Fruit fly (Drosophila melanogaster) whole organism, embryonic: ENCODE results near the gene CG17327.

Experiments used
- BEAF-32 ChIP-seq: fragments of 200-800 bp; sonication (Bioruptor generic); optimal IDR thresholded peaks from 3 replicates; lab custom pipeline; 2017; ENCODE audit warnings: missing biosample characterization, missing genetic modification characterization, mild to moderate bottlenecking, moderate library complexity, missing genetic modification reagents
- Blimp-1 ChIP-seq: fragments of 200-800 bp; sonication (Bioruptor generic); optimal IDR thresholded peaks from 3 replicates; lab custom pipeline; 2018; ENCODE audit warnings: missing biosample characterization, missing genetic modification characterization, mild to moderate bottlenecking, moderate library complexity, missing genetic modification reagents
- BtbVII ChIP-seq: fragments of 200-800 bp; sonication (Bioruptor generic); optimal IDR thresholded peaks from 3 replicates; lab custom pipeline; 2017; ENCODE audit warnings: missing biosample characterization, mild to moderate bottlenecking, missing genetic modification characterization
- CG10979 ChIP-seq: fragments of 200-800 bp; sonication (Bioruptor generic); optimal IDR thresholded peaks from 2 replicates; lab custom pipeline; 2018; ENCODE audit warnings: missing biosample characterization, mild to moderate bottlenecking, missing genetic modification characterization, moderate library complexity
- CG11247 ChIP-seq: fragments of 200-800 bp; sonication (Bioruptor generic); IDR thresholded peaks from 2 replicates; pipeline ENCODE4 v1.3.6; 2022; ENCODE audit warnings: missing biosample characterization, missing genetic modification characterization
- CG11696 ChIP-seq: fragments of 200-800 bp; sonication (Bioruptor generic); IDR thresholded peaks from 2 replicates; pipeline ENCODE4 v1.3.6; 2022; ENCODE audit warnings: missing biosample characterization, missing genetic modification characterization
- CG12071 ChIP-seq: fragments of 200-800 bp; sonication (Bioruptor generic); optimal IDR thresholded peaks from 3 replicates; lab custom pipeline; 2018; ENCODE audit warnings: missing biosample characterization, mild to moderate bottlenecking, missing genetic modification characterization
- CG14441 ChIP-seq: fragments of 200-800 bp; sonication (Bioruptor generic); IDR thresholded peaks from 2 replicates; pipeline ENCODE4 v1.3.6; 2022; ENCODE audit warnings: missing biosample characterization, missing genetic modification characterization
- CG14710 ChIP-seq: fragments of 200-800 bp; sonication (Bioruptor generic); optimal IDR thresholded peaks from 3 replicates; lab custom pipeline; 2019; ENCODE audit warnings: missing biosample characterization, mild to moderate bottlenecking, missing genetic modification characterization, moderate library complexity
- CG15479 ChIP-seq: fragments of 200-800 bp; sonication (Bioruptor generic); optimal IDR thresholded peaks from 3 replicates; lab custom pipeline; 2019; ENCODE audit warnings: missing biosample characterization, mild to moderate bottlenecking, missing genetic modification characterization, moderate library complexity
- CG1603 ChIP-seq: fragments of 200-800 bp; sonication (Bioruptor generic); optimal IDR thresholded peaks from 2 replicates; lab custom pipeline; 2019; ENCODE audit warnings: missing biosample characterization, mild to moderate bottlenecking, missing genetic modification characterization, moderate library complexity
- CG17186 ChIP-seq: fragments of 200-800 bp; sonication (Bioruptor generic); optimal IDR thresholded peaks from 3 replicates; lab custom pipeline; 2017; ENCODE audit warnings: missing biosample characterization, missing genetic modification reagents, missing genetic modification characterization
- CG17568 ChIP-seq: fragments of 200-800 bp; sonication (Bioruptor generic); optimal IDR thresholded peaks from 2 replicates; lab custom pipeline; 2018; ENCODE audit warnings: missing biosample characterization, mild to moderate bottlenecking, missing genetic modification characterization, moderate library complexity
- CG17829 ChIP-seq: fragments of 200-800 bp; optimal IDR thresholded peaks from 2 replicates; lab custom pipeline; 2019; ENCODE audit warnings: missing biosample characterization, mild to moderate bottlenecking, missing genetic modification characterization, moderate library complexity
- CG18764 ChIP-seq: fragments of 200-800 bp; sonication (Bioruptor generic); optimal IDR thresholded peaks from 3 replicates; lab custom pipeline; 2016; ENCODE audit warnings: missing biosample characterization, missing genetic modification characterization
- CG2678 ChIP-seq: fragments of 200-800 bp; sonication (Bioruptor generic); optimal IDR thresholded peaks from 3 replicates; lab custom pipeline; 2019; ENCODE audit warnings: missing biosample characterization, mild to moderate bottlenecking, missing genetic modification characterization, moderate library complexity
- CG3163 ChIP-seq: fragments of 200-800 bp; sonication (Bioruptor generic); optimal IDR thresholded peaks from 3 replicates; lab custom pipeline; 2016; ENCODE audit warnings: missing biosample characterization, missing genetic modification characterization
- CG3407 ChIP-seq: fragments of 200-800 bp; sonication (Bioruptor generic); optimal IDR thresholded peaks from 2 replicates; lab custom pipeline; 2018; ENCODE audit warnings: missing biosample characterization, mild to moderate bottlenecking, missing genetic modification characterization
- CG34376 ChIP-seq: fragments of 200-800 bp; sonication (Bioruptor generic); optimal IDR thresholded peaks from 2 replicates; lab custom pipeline; 2018; ENCODE audit warnings: missing biosample characterization, mild to moderate bottlenecking, missing genetic modification characterization
- CG3838 ChIP-seq: fragments of 200-800 bp; sonication (Bioruptor generic); optimal IDR thresholded peaks from 3 replicates; lab custom pipeline; 2016; ENCODE audit warnings: missing biosample characterization, missing genetic modification characterization
- CG8359 ChIP-seq: fragments of 200-800 bp; sonication (Bioruptor generic); optimal IDR thresholded peaks from 2 replicates; lab custom pipeline; 2017; ENCODE audit warnings: missing biosample characterization, mild to moderate bottlenecking, missing genetic modification characterization, borderline replicate concordance
- CG8478 ChIP-seq: fragments of >200 bp; optimal IDR thresholded peaks from 2 replicates; lab custom pipeline; 2018
- CG9727 ChIP-seq: fragments of 200-800 bp; sonication (Bioruptor generic); optimal IDR thresholded peaks from 3 replicates; lab custom pipeline; 2017; ENCODE audit warnings: missing biosample characterization, mild to moderate bottlenecking, missing genetic modification characterization
- CG9932 ChIP-seq: fragments of 200-800 bp; sonication (Bioruptor generic); IDR thresholded peaks from 2 replicates; pipeline ENCODE4 v1.3.6; 2022; ENCODE audit warnings: missing biosample characterization, missing genetic modification characterization
- Doc2 ChIP-seq: fragments of 200-800 bp; sonication (Bioruptor generic); IDR thresholded peaks from 2 replicates; pipeline ENCODE4 v1.3.6; 2022; ENCODE audit warnings: missing biosample characterization, missing genetic modification characterization
- Gug ChIP-seq: fragments of 200-800 bp; sonication (Bioruptor generic); IDR thresholded peaks from 4 replicates; pipeline ENCODE4 v1.3.6; 2022; ENCODE audit warnings: missing biosample characterization, missing genetic modification characterization
- H15 ChIP-seq: fragments of 200-800 bp; sonication (Bioruptor generic); IDR thresholded peaks from 3 replicates; pipeline ENCODE4 v1.3.6; 2022; ENCODE audit warnings: missing biosample characterization, missing genetic modification characterization
- HLHmδ ChIP-seq: fragments of 200-800 bp; sonication (Bioruptor generic); optimal IDR thresholded peaks from 2 replicates; lab custom pipeline; 2018; ENCODE audit warnings: missing biosample characterization, mild to moderate bottlenecking, missing genetic modification characterization, moderate library complexity
- Med ChIP-seq: fragments of 200-800 bp; sonication (Bioruptor generic); peaks from one replicate; lab custom pipeline; 2016; ENCODE audit warnings: missing biosample characterization, missing genetic modification characterization, mild to moderate bottlenecking, inconsistent platforms, moderate library complexity
- Nf-YB ChIP-seq: fragments of 200-800 bp; sonication (Bioruptor generic); optimal IDR thresholded peaks from 3 replicates; lab custom pipeline; 2019; ENCODE audit warnings: missing biosample characterization, mild to moderate bottlenecking, missing genetic modification characterization, moderate library complexity
- Poxn ChIP-seq: fragments of 200-800 bp; sonication (Bioruptor generic); IDR thresholded peaks from 2 replicates; pipeline ENCODE4 v1.3.6; 2022; ENCODE audit warnings: missing biosample characterization, missing genetic modification characterization
- Side ChIP-seq: fragments of 200-800 bp; sonication (Bioruptor generic); optimal IDR thresholded peaks from 2 replicates; lab custom pipeline; 2016; ENCODE audit warnings: missing biosample characterization, missing genetic modification characterization
- Stat92E ChIP-seq, 3 experiments: fragments of >200 bp in 2 of 3; fragments of 200-800 bp in 1 of 3; sonication (Bioruptor generic) in 1 of 3; optimal IDR thresholded peaks; 2 replicates each; lab custom pipeline; 2017 to 2019; ENCODE audit warnings: missing biosample characterization in 3 of 3, missing genetic modification characterization in 3 of 3, mild to moderate bottlenecking in 1 of 3, moderate library complexity in 1 of 3
- Trl ChIP-seq, 3 experiments: fragments of >200 bp in 2 of 3; fragments of 200-800 bp in 1 of 3; sonication (Bioruptor generic) in 1 of 3; optimal IDR thresholded peaks; 2 replicates in 1 of 3; 3 replicates in 2 of 3; lab custom pipeline; 2016 to 2017; ENCODE audit warnings: missing biosample characterization in 1 of 3, missing genetic modification characterization in 1 of 3
- Usf ChIP-seq: fragments of 200-800 bp; sonication (Bioruptor generic); optimal IDR thresholded peaks from 2 replicates; lab custom pipeline; 2017; ENCODE audit warnings: missing genotype, missing biosample characterization, missing genetic modification characterization
- ab ChIP-seq: fragments of 200-800 bp; sonication (Bioruptor generic); optimal IDR thresholded peaks from 2 replicates; lab custom pipeline; 2016; ENCODE audit warnings: missing biosample characterization, missing genetic modification characterization
- chif ChIP-seq, 2 experiments: fragments of 200-800 bp; sonication (Bioruptor generic); optimal IDR thresholded peaks; 3 replicates each; lab custom pipeline; 2016; ENCODE audit warnings: missing biosample characterization in 2 of 2, missing genetic modification characterization in 2 of 2
- crp ChIP-seq, 2 experiments: fragments of 200-800 bp; sonication (Bioruptor generic); optimal IDR thresholded peaks; 2 replicates in 1 of 2; 3 replicates in 1 of 2; lab custom pipeline; 2017; ENCODE audit warnings: missing biosample characterization in 2 of 2, missing genetic modification characterization in 2 of 2, mild to moderate bottlenecking in 1 of 2, moderate library complexity in 1 of 2
- dati ChIP-seq: fragments of 200-800 bp; sonication (Bioruptor generic); IDR thresholded peaks from 2 replicates; pipeline ENCODE4 v1.3.6; 2022; ENCODE audit warnings: missing biosample characterization, missing genetic modification characterization
- dmrt99B ChIP-seq: fragments of 200-800 bp; sonication (Bioruptor generic); optimal IDR thresholded peaks from 2 replicates; lab custom pipeline; 2018; ENCODE audit warnings: missing biosample characterization, mild to moderate bottlenecking, missing genetic modification characterization, moderate library complexity
- emc ChIP-seq: fragments of 200-800 bp; sonication (Bioruptor generic); optimal IDR thresholded peaks from 2 replicates; lab custom pipeline; 2016; ENCODE audit warnings: missing biosample characterization, missing genetic modification characterization
- gcm2 ChIP-seq: fragments of 200-800 bp; sonication (Bioruptor generic); optimal IDR thresholded peaks from 2 replicates; lab custom pipeline; 2016; ENCODE audit warnings: missing biosample characterization, missing genetic modification characterization
- grau ChIP-seq: fragments of 200-800 bp; optimal IDR thresholded peaks from 3 replicates; lab custom pipeline; 2019; ENCODE audit warnings: missing biosample characterization, mild to moderate bottlenecking, missing genetic modification characterization, moderate library complexity
- pfk ChIP-seq: fragments of 200-800 bp; sonication (Bioruptor generic); optimal IDR thresholded peaks from 2 replicates; lab custom pipeline; 2018; ENCODE audit warnings: missing biosample characterization, mild to moderate bottlenecking, missing genetic modification characterization, moderate library complexity
- ro ChIP-seq: fragments of 200-800 bp; sonication (Bioruptor generic); IDR thresholded peaks from 2 replicates; pipeline ENCODE4 v1.3.6; 2022; ENCODE audit warnings: missing biosample characterization, missing genetic modification characterization
- ssp ChIP-seq: fragments of 200-800 bp; sonication (Bioruptor generic); IDR thresholded peaks from 2 replicates; pipeline ENCODE4 v1.3.6; 2022; ENCODE audit warnings: missing biosample characterization, missing genetic modification characterization
- stc ChIP-seq: fragments of 200-800 bp; sonication (Bioruptor generic); IDR thresholded peaks from 2 replicates; pipeline ENCODE4 v1.3.6; 2022; ENCODE audit warnings: missing biosample characterization, missing genetic modification characterization
- ttk ChIP-seq: fragments of 200-800 bp; sonication (Bioruptor generic); IDR thresholded peaks from 2 replicates; pipeline ENCODE4 v2.1.2; 2022; ENCODE audit warnings: missing biosample characterization, missing genetic modification characterization
- zfh1 ChIP-seq: fragments of 200-800 bp; sonication (Bioruptor generic); IDR thresholded peaks from 3 replicates; pipeline ENCODE4 v1.3.6; 2022; ENCODE audit warnings: missing biosample characterization, missing genetic modification characterization

CG17327 gene

DNA sequence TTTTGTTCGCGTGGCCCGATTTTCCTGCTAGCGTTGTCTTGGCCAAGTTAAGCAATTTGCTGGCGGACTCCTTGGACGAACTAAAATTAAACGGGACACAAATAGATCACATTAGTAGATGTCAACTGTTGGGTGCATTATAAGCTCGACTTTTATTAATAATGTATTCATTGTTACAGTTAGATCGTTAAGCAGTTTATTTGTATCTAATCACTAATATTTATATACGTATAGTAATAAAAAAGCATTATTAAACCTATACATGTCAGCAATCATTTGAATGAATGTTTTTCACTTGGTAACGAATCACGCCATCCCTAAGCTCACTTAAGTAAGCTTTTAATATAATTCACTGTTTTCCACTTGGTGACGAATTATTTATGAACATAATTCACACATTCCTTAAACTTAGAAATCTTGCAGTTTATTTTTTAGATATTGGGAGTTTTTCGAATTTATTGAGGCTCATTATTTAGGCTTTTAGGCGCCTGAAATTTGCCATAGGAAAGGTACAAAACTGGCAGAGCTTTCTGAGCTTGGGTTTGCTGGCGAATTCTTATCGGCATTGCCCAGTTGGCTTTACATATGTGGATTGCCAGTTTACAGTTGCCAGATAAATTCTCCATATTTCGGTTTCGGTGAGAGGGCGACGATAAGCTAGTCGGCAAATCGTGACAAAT, 20.0 kb downstream of the CG17327 start, which contains the start of the genes CG7381 and CG7091:
CG7381 (minus strand) TSS at position 101 of the 680 bp plus-strand sequence.
CG7091 (plus strand) TSS at position 630 of the 680 bp plus-strand sequence.
- TF ChIP-seq CG12071: no peak
- TF ChIP-seq ab (GFP tag; lab: Kevin White, UChicago): no peak
- no peak for TF ChIP-seq grau (tag; lab: Kevin White, UChicago)
- no peak for TF ChIP-seq Doc2 (GFP tag; lab: Robert Waterston, UW)
- TF ChIP-seq zfh1 (GFP tag; lab: Robert Waterston, UW): no peak
- TF ChIP-seq CG9932: no peak
- no peak for TF ChIP-seq CG15479 (GFP tag; lab: Kevin White, UChicago)
- TF ChIP-seq emc: no peak
- TF ChIP-seq CG17186 (GFP tag; lab: Kevin White, UChicago): no peak
- TF ChIP-seq CG14441 (GFP tag; lab: Robert Waterston, UW): no peak
- no peak for TF ChIP-seq CG11696
- no peak for TF ChIP-seq CG17829 (tag; lab: Kevin White, UChicago)
- TF ChIP-seq ssp: no peak
- TF ChIP-seq CG18764 (GFP tag; lab: Kevin White, UChicago): no peak
- no peak for TF ChIP-seq Side (GFP tag; lab: Kevin White, UChicago)
- no peak for TF ChIP-seq CG3407 (GFP tag; lab: Kevin White, UChicago)
- no peak for TF ChIP-seq gcm2 (GFP tag; lab: Kevin White, UChicago)

DNA sequence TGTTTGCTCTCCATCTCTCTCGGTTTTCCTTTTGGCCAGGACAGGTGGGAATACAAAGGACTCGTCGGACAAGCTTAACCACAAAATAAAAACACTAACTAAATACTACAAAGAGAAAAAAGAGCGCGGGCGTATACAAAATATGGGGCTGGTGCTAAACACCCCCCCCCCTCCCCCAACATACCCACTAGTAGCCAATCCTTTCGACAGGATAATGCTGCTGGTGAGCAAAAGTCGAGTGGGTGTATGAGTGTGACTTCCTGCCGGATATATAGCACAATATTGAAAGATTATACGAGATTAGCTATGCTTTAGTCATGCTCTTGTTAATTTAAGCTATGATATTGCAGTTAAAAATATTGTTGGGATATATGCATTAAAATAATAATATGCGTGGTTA, 22.3 kb downstream of the CG17327 start:
- TF ChIP-seq H15 (GFP tag; lab: Robert Waterston, UW) (no peak), CG17568 (GFP tag; lab: Kevin White, UChicago) (no peak), dati (GFP tag; lab: Robert Waterston, UW) (no peak), Gug (GFP tag; lab: Robert Waterston, UW) (no peak), Stat92E (GFP tag; optimal IDR thresholded peaks at IDR 0.05; lab: Kevin White, UChicago) (no peak), stc (no peak), CG3163 (GFP tag; lab: Kevin White, UChicago) (no peak), BEAF-32 (GFP tag; lab: Kevin White, UChicago) (no peak), CG1603 (no peak), CG3838 (no peak), ttk (no peak), CG9932 (no peak), dmrt99B (tag; lab: Kevin White, UChicago) (no peak), ro (GFP tag; lab: Robert Waterston, UW) (no peak), HLHmδ (GFP tag; lab: Kevin White, UChicago) (no peak), pfk (no peak), Nf-YB (GFP tag; lab: Kevin White, UChicago) (no peak), CG11247 (GFP tag; lab: Robert Waterston, UW) (no peak), CG34376 (GFP tag; lab: Kevin White, UChicago) (no peak)

DNA sequence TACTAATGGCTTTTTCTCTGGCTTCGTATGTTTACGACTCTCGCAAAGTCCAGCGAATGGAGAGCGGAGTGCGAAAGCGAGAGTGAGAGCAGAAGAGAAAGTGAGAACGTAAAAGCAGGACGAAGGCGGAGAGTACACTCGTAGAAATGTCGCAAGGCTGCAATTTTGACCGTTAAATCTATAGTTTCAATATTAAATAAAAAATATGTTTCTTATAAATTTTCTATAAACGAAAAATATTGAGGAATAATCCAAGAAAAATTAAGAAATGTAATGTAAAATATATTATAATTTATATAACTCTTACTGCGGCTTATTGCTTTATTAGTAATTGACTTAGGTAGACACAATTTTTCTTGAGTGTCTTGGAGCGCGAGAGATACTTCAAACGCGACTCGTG, 23.1 kb downstream of the CG17327 start:
- TF ChIP-seq crp (GFP tag; optimal IDR thresholded peaks at IDR 0.05; lab: Kevin White, UChicago) (no peak), BtbVII (GFP tag; lab: Kevin White, UChicago) (no peak), CG2678 (tag; lab: Kevin White, UChicago) (peak; percentile 46), Blimp-1 (peak; percentile 40), CG9727 (GFP tag; lab: Kevin White, UChicago) (peak; percentile 28), chif (GFP tag; optimal IDR thresholded peaks at IDR 0.05; lab: Kevin White, UChicago) (no peak), CG17568 (GFP tag; lab: Kevin White, UChicago) (no peak), Usf (GFP tag; lab: Kevin White, UChicago) (no peak), Poxn (no peak), CG8478 (lab: Kevin White, UChicago) (no peak), Med (no peak), Trl (optimal IDR thresholded peaks at IDR 0.05; lab: Kevin White, UChicago) (peak in 1 of 2 experiments; percentile 32), Trl (GFP tag; optimal IDR thresholded peaks at IDR 0.05; lab: Kevin White, UChicago) (no peak), CG8359 (GFP tag; lab: Kevin White, UChicago) (no peak), CG10979 (tag; lab: Kevin White, UChicago) (peak; percentile 12), CG14710 (no peak)
